Worm (Caenorhabditis elegans) whole organism, L3 larva: ENCODE measurements around the gene prde-1.

Source experiments
- ama-1 ChIP-seq: fragments of 150-350 bp; optimal IDR thresholded peaks from 2 replicates; lab custom pipeline; 2018
- daf-12 ChIP-seq: fragments of 150-350 bp; optimal IDR thresholded peaks from 2 replicates; lab custom pipeline; 2014; ENCODE audit warnings: missing biosample characterization, missing genetic modification reagents, missing genetic modification characterization
- egl-27 ChIP-seq: sonication (generic microtip); optimal IDR thresholded peaks from 4 replicates; lab custom pipeline; 2017; ENCODE audit warnings: missing biosample characterization, missing genetic modification reagents, missing genetic modification characterization
- egl-5 ChIP-seq: fragments of 150-350 bp; optimal IDR thresholded peaks from 2 replicates; lab custom pipeline; 2017; ENCODE audit warnings: missing biosample characterization, missing genetic modification reagents, missing genetic modification characterization, inconsistent platforms
- elt-1 ChIP-seq: fragments of 150-350 bp; optimal IDR thresholded peaks from 2 replicates; lab custom pipeline; 2014; ENCODE audit warnings: missing biosample characterization, missing genetic modification characterization
- fkh-10 ChIP-seq: sonication (generic microtip); optimal IDR thresholded peaks from 2 replicates; lab custom pipeline; 2017; ENCODE audit warnings: missing biosample characterization, missing genetic modification reagents, missing genetic modification characterization
- nhr-12 ChIP-seq: fragments of 150-350 bp; optimal IDR thresholded peaks from 2 replicates; lab custom pipeline; 2014; ENCODE audit warnings: missing biosample characterization, missing genetic modification characterization
- nhr-76 ChIP-seq: fragments of 150-350 bp; sonication (generic microtip); optimal IDR thresholded peaks from 5 replicates; lab custom pipeline; 2014; ENCODE audit warnings: missing biosample characterization, missing genetic modification characterization
- snpc-4 ChIP-seq: fragments of 150-350 bp; optimal IDR thresholded peaks from 2 replicates; lab custom pipeline; 2014; ENCODE audit warnings: missing biosample characterization, missing genetic modification characterization
- unc-39 ChIP-seq: sonication (generic microtip); optimal IDR thresholded peaks from 4 replicates; lab custom pipeline; 2017; ENCODE audit warnings: missing biosample characterization, missing genetic modification characterization
- unc-62 ChIP-seq: fragments of 150-350 bp; sonication (generic microtip); optimal IDR thresholded peaks from 4 replicates; lab custom pipeline; 2014; ENCODE audit warnings: missing biosample characterization, missing genetic modification reagents, missing genetic modification characterization
- ztf-11 ChIP-seq: fragments of 150-350 bp; optimal IDR thresholded peaks from 2 replicates; lab custom pipeline; 2014; ENCODE audit warnings: missing biosample characterization, missing genetic modification characterization

ce11 chrV:15499099-15499498 is 38.9 kb upstream of the prde-1 start:
- TF ChIP-seq unc-39 (tag; lab: Kevin White, UChicago) (no peak), egl-27 (tag; lab: Kevin White, UChicago) (no peak), unc-62 (GFP tag; lab: Kevin White, UChicago) (no peak), nhr-12 (tag; lab: Kevin White, UChicago) (no peak), ama-1 (lab: Kevin White, UChicago) (no peak), elt-1 (tag; lab: Kevin White, UChicago) (no peak), ztf-11 (tag; lab: Kevin White, UChicago) (no peak), snpc-4 (no peak), nhr-76 (tag; lab: Kevin White, UChicago) (no peak), egl-5 (tag; lab: Kevin White, UChicago) (no peak), fkh-10 (GFP tag; lab: Kevin White, UChicago) (no peak), daf-12 (tag; lab: Kevin White, UChicago) (no peak)
